Worm (Caenorhabditis elegans) whole organism, L3 larva: ENCODE results near the gene W09G10.9.

Experiments used
- aly-2 ChIP-seq: fragments of 150-350 bp; optimal IDR thresholded peaks from 2 replicates; lab custom pipeline; 2014; ENCODE audit warnings: missing biosample characterization, missing genetic modification characterization
- ama-1 ChIP-seq: fragments of 150-350 bp; optimal IDR thresholded peaks from 2 replicates; lab custom pipeline; 2018
- lsy-12 ChIP-seq: sonication (generic microtip); optimal IDR thresholded peaks from 2 replicates; lab custom pipeline; 2016; ENCODE audit warnings: mild to moderate bottlenecking, missing genetic modification characterization, missing compliant biosample characterization
- nhr-23 ChIP-seq: fragments of 150-350 bp; optimal IDR thresholded peaks from 2 replicates; lab custom pipeline; 2014; ENCODE audit warnings: missing biosample characterization, missing genetic modification reagents, missing genetic modification characterization
- nhr-237 ChIP-seq: fragments of 150-350 bp; optimal IDR thresholded peaks from 2 replicates; lab custom pipeline; 2014; ENCODE audit warnings: missing biosample characterization, missing genetic modification characterization
- pqm-1 ChIP-seq: fragments of 150-350 bp; optimal IDR thresholded peaks from 2 replicates; lab custom pipeline; 2017; ENCODE audit warnings: missing biosample characterization, missing genetic modification characterization, inconsistent platforms
- ztf-4 ChIP-seq: fragments of 150-350 bp; optimal IDR thresholded peaks from 2 replicates; lab custom pipeline; 2014; ENCODE audit warnings: missing biosample characterization, missing genetic modification characterization

DNA sequence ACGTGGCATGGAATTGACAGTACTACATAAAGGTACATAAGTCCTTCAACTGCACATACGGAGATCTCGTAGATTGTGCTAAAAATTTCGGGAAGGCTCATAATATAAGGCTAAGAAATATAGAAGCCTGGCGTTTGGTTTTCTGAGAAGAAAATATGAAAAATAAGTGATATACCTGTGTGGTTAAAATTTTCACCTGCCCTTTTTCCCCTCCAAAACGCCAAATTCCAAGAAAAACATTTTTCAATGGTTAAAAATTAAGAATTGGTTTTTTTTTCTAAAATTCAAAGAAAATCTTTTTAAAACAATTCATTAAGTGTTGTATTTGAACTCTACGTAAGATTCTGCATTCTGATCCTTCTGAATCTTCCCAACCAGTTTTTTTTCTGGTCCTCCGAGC is 7.0 kb upstream of the W09G10.9 start, which contains the start of gene srz-5:
- TF ChIP-seq nhr-23 (tag; lab: Kevin White, UChicago) (no peak), nhr-237 (tag; lab: Kevin White, UChicago) (no peak), lsy-12 (tag; lab: Kevin White, UChicago) (no peak), ztf-4 (tag; lab: Kevin White, UChicago) (no peak), pqm-1 (tag; lab: Kevin White, UChicago) (no peak), aly-2 (tag; lab: Kevin White, UChicago) (no peak), ama-1 (lab: Kevin White, UChicago) (no peak)
